Worm (Caenorhabditis elegans): ENCODE measurements around the gene rsd-3.

ce11 chrX:11806175-11806853 is 8.0 kb downstream of the rsd-3 start:
- TF ChIP-seq flt-1 (GFP tag; IDR thresholded peaks at IDR 0.05) (no peak), ceh-13 (GFP tag; optimal IDR thresholded peaks at IDR 0.05) (no peak), ama-1 (optimal IDR thresholded peaks at IDR 0.05) (no peak), F13C5.2 (tag; optimal IDR thresholded peaks at IDR 0.05) (no peak), tbx-37 (GFP tag; conservative IDR thresholded peaks at IDR 0.05) (no peak), aly-1 (tag; optimal IDR thresholded peaks at IDR 0.05) (no peak), hmbx-1 (tag; optimal IDR thresholded peaks at IDR 0.05) (no peak), scrt-1 (GFP tag; IDR thresholded peaks at IDR 0.05) (no peak)

All from whole organism, early embryonic.